Fruit fly (Drosophila melanogaster) whole organism, embryonic: ENCODE measurements around the gene Pink1.

Experiments
- B-H2 ChIP-seq: fragments of 200-800 bp; sonication (Bioruptor generic); optimal IDR thresholded peaks from 2 replicates; lab custom pipeline; 2018; ENCODE audit warnings: missing biosample characterization, mild to moderate bottlenecking, missing genetic modification characterization
- CG10209 ChIP-seq: fragments of 200-800 bp; sonication (Bioruptor generic); optimal IDR thresholded peaks from 3 replicates; lab custom pipeline; 2017; ENCODE audit warnings: missing biosample characterization, mild to moderate bottlenecking, missing genetic modification characterization, missing genetic modification reagents
- CG10565 ChIP-seq: fragments of 200-800 bp; sonication (Bioruptor generic); optimal IDR thresholded peaks from 3 replicates; lab custom pipeline; 2016; ENCODE audit warnings: missing biosample characterization, mild to moderate bottlenecking, missing genetic modification characterization
- CG11504 ChIP-seq: fragments of 200-800 bp; sonication (Bioruptor generic); optimal IDR thresholded peaks from 3 replicates; lab custom pipeline; 2019; ENCODE audit warnings: missing biosample characterization, mild to moderate bottlenecking, missing genetic modification characterization, moderate library complexity
- CG11696 ChIP-seq: fragments of 200-800 bp; sonication (Bioruptor generic); IDR thresholded peaks from 2 replicates; pipeline ENCODE4 v1.3.6; 2022; ENCODE audit warnings: missing biosample characterization, missing genetic modification characterization
- CG13424 ChIP-seq: fragments of 200-800 bp; sonication (Bioruptor generic); optimal IDR thresholded peaks from 2 replicates; lab custom pipeline; 2019; ENCODE audit warnings: missing biosample characterization, mild to moderate bottlenecking, missing genetic modification characterization, moderate library complexity
- CG14441 ChIP-seq: fragments of 200-800 bp; sonication (Bioruptor generic); IDR thresholded peaks from 2 replicates; pipeline ENCODE4 v1.3.6; 2022; ENCODE audit warnings: missing biosample characterization, missing genetic modification characterization
- CG15601 ChIP-seq: fragments of 200-800 bp; sonication (Bioruptor generic); optimal IDR thresholded peaks from 3 replicates; lab custom pipeline; 2019; ENCODE audit warnings: missing biosample characterization, mild to moderate bottlenecking, missing genetic modification characterization, moderate library complexity
- CG1603 ChIP-seq: fragments of 200-800 bp; sonication (Bioruptor generic); optimal IDR thresholded peaks from 2 replicates; lab custom pipeline; 2019; ENCODE audit warnings: missing biosample characterization, mild to moderate bottlenecking, missing genetic modification characterization, moderate library complexity
- CG16863 ChIP-seq: fragments of 200-800 bp; sonication (Bioruptor generic); optimal IDR thresholded peaks from 3 replicates; lab custom pipeline; 2016; ENCODE audit warnings: missing biosample characterization, missing genetic modification characterization
- CG17912 ChIP-seq: fragments of 200-800 bp; sonication (Bioruptor generic); optimal IDR thresholded peaks from 2 replicates; lab custom pipeline; 2018; ENCODE audit warnings: missing biosample characterization, mild to moderate bottlenecking, missing genetic modification characterization
- CG3281 ChIP-seq: fragments of 200-800 bp; sonication (Bioruptor generic); optimal IDR thresholded peaks from 3 replicates; lab custom pipeline; 2017; ENCODE audit warnings: missing biosample characterization, mild to moderate bottlenecking, missing genetic modification characterization
- CG6175 ChIP-seq: fragments of 200-800 bp; sonication (Bioruptor generic); IDR thresholded peaks from 3 replicates; pipeline ENCODE4 v1.3.6; 2022; ENCODE audit warnings: missing biosample characterization, missing genetic modification characterization
- CG7786 ChIP-seq: fragments of 200-800 bp; sonication (Bioruptor generic); optimal IDR thresholded peaks from 2 replicates; lab custom pipeline; 2016; ENCODE audit warnings: missing biosample characterization, missing genetic modification characterization
- CG7987 ChIP-seq: fragments of 200-800 bp; sonication (Bioruptor generic); optimal IDR thresholded peaks from 2 replicates; lab custom pipeline; 2018; ENCODE audit warnings: missing biosample characterization, mild to moderate bottlenecking, missing genetic modification characterization, moderate library complexity
- CG9817 ChIP-seq: fragments of 200-800 bp; sonication (Bioruptor generic); optimal IDR thresholded peaks from 2 replicates; lab custom pipeline; 2018; ENCODE audit warnings: missing biosample characterization, mild to moderate bottlenecking, missing genetic modification characterization, moderate library complexity
- CG9876 ChIP-seq: fragments of 200-800 bp; sonication (Bioruptor generic); optimal IDR thresholded peaks from 2 replicates; lab custom pipeline; 2016; ENCODE audit warnings: missing biosample characterization, missing genetic modification characterization
- D ChIP-seq, 2 experiments: fragments of 200-800 bp in 1 of 2; fragments of >200 bp in 1 of 2; sonication (Bioruptor generic) in 1 of 2; optimal IDR thresholded peaks; 2 replicates in 1 of 2; 3 replicates in 1 of 2; lab custom pipeline; 2017; ENCODE audit warnings: mild to moderate bottlenecking in 1 of 2, missing biosample characterization in 1 of 2, missing genetic modification characterization in 1 of 2, missing genetic modification reagents in 1 of 2
- E2f2 ChIP-seq: fragments of 200-800 bp; sonication (Bioruptor generic); IDR thresholded peaks from 2 replicates; pipeline ENCODE4 v1.3.6; 2022; ENCODE audit warnings: missing biosample characterization, missing genetic modification characterization
- HLHmδ ChIP-seq: fragments of 200-800 bp; sonication (Bioruptor generic); optimal IDR thresholded peaks from 2 replicates; lab custom pipeline; 2018; ENCODE audit warnings: missing biosample characterization, mild to moderate bottlenecking, missing genetic modification characterization, moderate library complexity
- HmgZ ChIP-seq: fragments of 200-800 bp; sonication (Bioruptor generic); optimal IDR thresholded peaks from 2 replicates; lab custom pipeline; 2018; ENCODE audit warnings: missing biosample characterization, mild to moderate bottlenecking, missing genetic modification characterization
- Hr78 ChIP-seq, 2 experiments: fragments of 200-800 bp in 1 of 2; fragments of >200 bp in 1 of 2; sonication (Bioruptor generic) in 1 of 2; optimal IDR thresholded peaks; 2 replicates each; lab custom pipeline; 2017 to 2019; ENCODE audit warnings: missing biosample characterization in 2 of 2, missing genetic modification characterization in 2 of 2, mild to moderate bottlenecking in 1 of 2, moderate library complexity in 1 of 2
- MTF-1 ChIP-seq: fragments of 200-800 bp; sonication (Bioruptor generic); optimal IDR thresholded peaks from 2 replicates; lab custom pipeline; 2018; ENCODE audit warnings: missing biosample characterization, mild to moderate bottlenecking, missing genetic modification characterization, borderline replicate concordance
- Mrtf ChIP-seq: fragments of 200-800 bp; sonication (Bioruptor generic); IDR thresholded peaks from 3 replicates; pipeline ENCODE4 v1.3.6; 2022; ENCODE audit warnings: missing biosample characterization, missing genetic modification characterization
- Nf-YB ChIP-seq: fragments of 200-800 bp; sonication (Bioruptor generic); optimal IDR thresholded peaks from 3 replicates; lab custom pipeline; 2019; ENCODE audit warnings: missing biosample characterization, mild to moderate bottlenecking, missing genetic modification characterization, moderate library complexity
- Poxn ChIP-seq: fragments of 200-800 bp; sonication (Bioruptor generic); IDR thresholded peaks from 2 replicates; pipeline ENCODE4 v1.3.6; 2022; ENCODE audit warnings: missing biosample characterization, missing genetic modification characterization
- Sin3A ChIP-seq: fragments of >200 bp; optimal IDR thresholded peaks from 2 replicates; lab custom pipeline; 2018
- Sox100B ChIP-seq: fragments of 200-800 bp; sonication (Bioruptor generic); optimal IDR thresholded peaks from 3 replicates; lab custom pipeline; 2018; ENCODE audit warnings: missing biosample characterization, mild to moderate bottlenecking, missing genetic modification characterization
- Sry-δ ChIP-seq: fragments of 200-800 bp; sonication (Bioruptor generic); optimal IDR thresholded peaks from 2 replicates; lab custom pipeline; 2016; ENCODE audit warnings: missing biosample characterization, missing genetic modification characterization
- Taf1 ChIP-seq: fragments of 200-800 bp; sonication (Bioruptor generic); IDR thresholded peaks from 2 replicates; pipeline ENCODE4 v1.3.6; 2022; ENCODE audit warnings: missing biosample characterization, missing genetic modification characterization
- Vsx1 ChIP-seq: fragments of 200-800 bp; sonication (Bioruptor generic); optimal IDR thresholded peaks from 2 replicates; lab custom pipeline; 2017; ENCODE audit warnings: missing biosample characterization, mild to moderate bottlenecking, missing genetic modification characterization, missing genetic modification reagents
- YL-1 ChIP-seq: fragments of 200-800 bp; sonication (Bioruptor generic); optimal IDR thresholded peaks from 3 replicates; lab custom pipeline; 2017; ENCODE audit warnings: missing biosample characterization, mild to moderate bottlenecking, missing genetic modification characterization
- abd-A ChIP-seq: fragments of 200-800 bp; sonication (Bioruptor generic); optimal IDR thresholded peaks from 3 replicates; lab custom pipeline; 2019; ENCODE audit warnings: missing biosample characterization, mild to moderate bottlenecking, missing genetic modification characterization, moderate library complexity
- amos ChIP-seq: fragments of 200-800 bp; sonication (Bioruptor generic); IDR thresholded peaks from 2 replicates; pipeline ENCODE4 v1.3.6; 2022; ENCODE audit warnings: missing biosample characterization, missing genetic modification characterization; ENCODE audit not compliant: partially characterized antibody
- aop ChIP-seq: fragments of 200-800 bp; sonication (Bioruptor generic); IDR thresholded peaks from 2 replicates; pipeline ENCODE4 v1.3.6; 2022; ENCODE audit warnings: missing biosample characterization, missing genetic modification characterization
- ara ChIP-seq: fragments of 200-800 bp; sonication (Bioruptor generic); IDR thresholded peaks from 2 replicates; pipeline ENCODE4 v1.3.6; 2022; ENCODE audit warnings: missing biosample characterization, missing genetic modification characterization
- bsh ChIP-seq, 2 experiments: fragments of 200-800 bp; sonication (Bioruptor generic); optimal IDR thresholded peaks; 2 replicates each; lab custom pipeline; 2017 to 2018; ENCODE audit warnings: mild to moderate bottlenecking in 2 of 2, missing biosample characterization in 2 of 2, missing genetic modification characterization in 2 of 2, moderate library complexity in 1 of 2
- chm ChIP-seq: fragments of 200-800 bp; sonication (Bioruptor generic); IDR thresholded peaks from 2 replicates; pipeline ENCODE4 v1.3.6; 2022; ENCODE audit warnings: missing biosample characterization, missing genetic modification characterization
- chn ChIP-seq: fragments of 200-800 bp; sonication (Bioruptor generic); optimal IDR thresholded peaks from 2 replicates; lab custom pipeline; 2016; ENCODE audit warnings: missing biosample characterization, missing genetic modification characterization
- gce ChIP-seq: fragments of 200-800 bp; sonication (Bioruptor generic); IDR thresholded peaks from 3 replicates; pipeline ENCODE4 v1.3.6; 2022; ENCODE audit warnings: missing biosample characterization, missing genetic modification characterization
- h ChIP-seq: fragments of >200 bp; optimal IDR thresholded peaks from 2 replicates; lab custom pipeline; 2017
- kni ChIP-seq: fragments of 200-800 bp; sonication (Bioruptor generic); optimal IDR thresholded peaks from 3 replicates; lab custom pipeline; 2017; ENCODE audit warnings: mild to moderate bottlenecking, missing biosample characterization, missing genetic modification reagents, missing genetic modification characterization
- lab ChIP-seq: fragments of 200-800 bp; sonication (Bioruptor generic); optimal IDR thresholded peaks from 3 replicates; lab custom pipeline; 2017; ENCODE audit warnings: missing biosample characterization, missing genetic modification characterization, mild to moderate bottlenecking, moderate library complexity, missing genetic modification reagents
- otp ChIP-seq: fragments of 200-800 bp; sonication (Bioruptor generic); IDR thresholded peaks from 3 replicates; pipeline ENCODE4, ENCODE4 v1.3.6; 2022; ENCODE audit warnings: missing biosample characterization, missing genetic modification characterization
- pzg ChIP-seq: fragments of 200-800 bp; sonication (Bioruptor generic); optimal IDR thresholded peaks from 3 replicates; lab custom pipeline; 2018; ENCODE audit warnings: missing biosample characterization, mild to moderate bottlenecking, missing genetic modification characterization, moderate library complexity
- sd ChIP-seq: fragments of 200-800 bp; sonication (Bioruptor generic); optimal IDR thresholded peaks from 3 replicates; lab custom pipeline; 2018; ENCODE audit warnings: missing biosample characterization, mild to moderate bottlenecking, missing genetic modification characterization, moderate library complexity
- sima ChIP-seq: fragments of 200-800 bp; sonication (Bioruptor generic); optimal IDR thresholded peaks from 2 replicates; lab custom pipeline; 2016; ENCODE audit warnings: missing biosample characterization, missing genetic modification characterization
- sr ChIP-seq: fragments of 200-800 bp; sonication (Bioruptor generic); IDR thresholded peaks from 3 replicates; pipeline ENCODE4 v1.3.6; 2022; ENCODE audit warnings: missing biosample characterization, missing genetic modification characterization
- z ChIP-seq: fragments of 200-800 bp; sonication (Bioruptor generic); IDR thresholded peaks from 3 replicates; pipeline ENCODE4 v1.3.6; 2022; ENCODE audit warnings: missing biosample characterization, missing genetic modification characterization
- zen ChIP-seq: fragments of 200-800 bp; sonication (Bioruptor generic); optimal IDR thresholded peaks from 3 replicates; lab custom pipeline; 2018; ENCODE audit warnings: missing biosample characterization, mild to moderate bottlenecking, missing genetic modification characterization, moderate library complexity

Pink1 gene

DNA sequence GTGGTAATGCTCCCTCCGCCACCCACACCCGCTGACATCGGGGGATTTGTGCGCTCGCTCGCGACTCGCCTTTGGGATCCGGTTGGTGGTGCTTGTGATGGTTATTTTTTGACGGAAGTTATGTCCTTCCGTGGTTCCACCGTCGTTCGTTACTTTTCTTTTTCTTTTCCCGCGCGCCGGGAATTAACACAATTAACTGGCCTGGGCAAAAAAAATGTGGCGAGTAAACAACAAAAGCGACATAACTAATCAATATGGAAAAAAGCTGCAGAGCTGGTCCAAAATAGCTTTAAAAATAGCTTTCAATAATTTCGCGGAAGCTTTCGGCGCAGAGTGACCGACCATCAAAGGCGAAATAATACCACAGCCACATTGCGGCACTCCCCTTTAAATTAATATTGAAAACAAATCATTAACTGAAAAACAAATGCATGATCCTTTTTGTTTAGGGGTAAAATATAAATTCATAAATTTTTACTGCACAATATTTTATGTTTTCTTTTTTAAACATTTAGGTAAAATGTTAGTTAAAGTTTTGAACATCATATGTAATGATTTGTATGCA lies 14.7 kb downstream of the Pink1 start, which contains the start of gene CG14440 (continued):
- TF ChIP-seq z (GFP tag; lab: Robert Waterston, UW) (no peak), D (optimal IDR thresholded peaks at IDR 0.05; lab: Kevin White, UChicago) (no peak), D (GFP tag; optimal IDR thresholded peaks at IDR 0.05; lab: Kevin White, UChicago) (no peak), CG1603 (tag; lab: Kevin White, UChicago) (peak; percentile 8), Vsx1 (GFP tag; lab: Kevin White, UChicago) (peak; percentile 2), sd (tag; lab: Kevin White, UChicago) (peak; percentile 37), ara (GFP tag; lab: Robert Waterston, UW) (no peak), zen (tag; lab: Kevin White, UChicago) (no peak), CG3281 (GFP tag; lab: Kevin White, UChicago) (no peak), chn (GFP tag; lab: Kevin White, UChicago) (no peak), kni (GFP tag; lab: Kevin White, UChicago) (peak; percentile 5), B-H2 (GFP tag; lab: Kevin White, UChicago) (no peak), gce (GFP tag; lab: Robert Waterston, UW) (no peak), aop (GFP tag; lab: Robert Waterston, UW) (no peak), CG9876 (GFP tag; lab: Kevin White, UChicago) (no peak), CG10565 (GFP tag; lab: Kevin White, UChicago) (no peak), YL-1 (peak; percentile 54), CG6175 (GFP tag; lab: Robert Waterston, UW) (no peak), CG17912 (GFP tag; lab: Kevin White, UChicago) (no peak), Hr78 (GFP tag; optimal IDR thresholded peaks at IDR 0.05; lab: Kevin White, UChicago) (no peak), Mrtf (GFP tag; lab: Robert Waterston, UW) (no peak), CG10209 (GFP tag; lab: Kevin White, UChicago) (no peak), CG15601 (peak; percentile 30), HmgZ (peak; percentile 45), Nf-YB (GFP tag; lab: Kevin White, UChicago) (no peak), Sry-δ (GFP tag; lab: Kevin White, UChicago) (no peak), h (lab: Kevin White, UChicago) (no peak), amos (GFP tag; lab: Robert Waterston, UW) (no peak; the same call in 1 of the 2 replicates), CG13424 (tag; lab: Kevin White, UChicago) (no peak), CG16863 (GFP tag; lab: Kevin White, UChicago) (no peak), CG11696 (no peak), MTF-1 (GFP tag; lab: Kevin White, UChicago) (no peak), CG7786 (GFP tag; lab: Kevin White, UChicago) (no peak), lab (GFP tag; lab: Kevin White, UChicago) (no peak), chm (GFP tag; lab: Robert Waterston, UW) (no peak), HLHmδ (GFP tag; lab: Kevin White, UChicago) (no peak), Taf1 (GFP tag; lab: Robert Waterston, UW) (no peak), Poxn (GFP tag; lab: Robert Waterston, UW) (no peak), pzg (GFP tag; lab: Kevin White, UChicago) (peak; percentile 39), CG11504 (peak; percentile 1), CG9817 (tag; lab: Kevin White, UChicago) (no peak), CG14441 (GFP tag; lab: Robert Waterston, UW) (0 out of 2 replicates have a peak, but pooled peaks have one; percentile 19), CG7987 (no peak), otp (GFP tag; lab: Robert Waterston, UW) (0 out of 3 replicates have a peak, but pooled peaks have one; percentile 43), E2f2 (GFP tag; lab: Robert Waterston, UW) (peak; percentile 38), bsh (GFP tag; optimal IDR thresholded peaks at IDR 0.05; lab: Kevin White, UChicago) (peak in 1 of 2 experiments; percentile 7), Sox100B (GFP tag; lab: Kevin White, UChicago) (no peak), abd-A (peak; percentile 36), sima (GFP tag; lab: Kevin White, UChicago) (no peak), Sin3A (lab: Kevin White, UChicago) (no peak), sr (GFP tag; lab: Robert Waterston, UW) (no peak)
